Worm (Caenorhabditis elegans) whole organism, young adult: ENCODE data around the gene sri-34.

ENCODE experiments used
- F57A8.1 ChIP-seq: fragments of 200-800 bp; sonication (Bioruptor generic); optimal IDR thresholded peaks from 2 replicates; lab custom pipeline; 2018; ENCODE audit warnings: mild to moderate bottlenecking, missing genetic modification characterization, moderate library complexity, missing compliant biosample characterization
- ceh-58 ChIP-seq: fragments of 200-800 bp; sonication (Bioruptor generic); IDR thresholded peaks from 2 replicates; pipeline ENCODE4 v1.3.6; 2022; ENCODE audit warnings: missing genetic modification characterization, missing compliant biosample characterization
- gei-17 ChIP-seq: fragments of 200-800 bp; sonication (Bioruptor generic); optimal IDR thresholded peaks from 2 replicates; lab custom pipeline; 2018; ENCODE audit warnings: mild to moderate bottlenecking, missing genetic modification characterization, missing compliant biosample characterization
- ztf-28 ChIP-seq: fragments of 200-800 bp; sonication (Bioruptor generic); IDR thresholded peaks from 2 replicates; pipeline ENCODE4 v1.3.6; 2022; ENCODE audit warnings: missing genetic modification reagents, missing genetic modification characterization, missing compliant biosample characterization

DNA sequence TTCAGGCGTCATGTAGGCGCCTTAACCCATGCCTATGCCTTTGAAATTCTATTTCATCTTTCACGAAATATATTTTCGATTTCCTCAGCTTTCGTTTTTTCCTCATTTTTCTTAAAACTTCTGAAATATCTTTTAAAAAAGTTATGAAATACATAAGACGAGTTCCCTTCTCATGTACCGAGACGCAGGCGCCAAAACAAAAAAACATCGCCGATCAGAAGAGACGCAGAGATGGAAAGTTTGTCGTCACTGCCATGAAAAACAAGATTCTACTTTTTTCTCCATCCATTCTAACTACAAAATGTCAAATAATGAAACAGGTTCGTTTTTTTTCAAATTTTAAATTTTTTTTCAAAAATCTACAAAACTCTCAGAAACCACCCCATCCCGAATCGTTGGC is 29.9 kb downstream of the sri-34 start, which contains the start of gene chil-24:
- TF ChIP-seq ceh-58 (GFP tag; lab: Robert Waterston, UW) (no peak), F57A8.1 (GFP tag; lab: Kevin White, UChicago) (no peak), gei-17 (no peak), ztf-28 (GFP tag; lab: Robert Waterston, UW) (no peak)
